Worm (Caenorhabditis elegans) whole organism, L4 larva: ENCODE data around the gene fipr-16.

Source experiments
- dpl-1 ChIP-seq: fragments of 150-350 bp; optimal IDR thresholded peaks from 2 replicates; lab custom pipeline; 2014; ENCODE audit warnings: missing biosample characterization, missing genetic modification reagents, missing genetic modification characterization
- lin-29 ChIP-seq: fragments of 200-800 bp; sonication (Bioruptor generic); IDR thresholded peaks from 2 replicates; pipeline ENCODE4 v1.3.6; 2022; ENCODE audit warnings: missing genetic modification reagents, missing genetic modification characterization, missing compliant biosample characterization
- mep-1 ChIP-seq: fragments of 150-350 bp; sonication (generic microtip); optimal IDR thresholded peaks from 3 replicates; lab custom pipeline; 2014; ENCODE audit warnings: missing biosample characterization, missing genetic modification characterization
- mxl-2 ChIP-seq: fragments of 200-800 bp; sonication (Bioruptor generic); conservative IDR thresholded peaks from 2 replicates; pipeline ENCODE4 v1.3.6; 2022; ENCODE audit warnings: missing genetic modification reagents, missing genetic modification characterization, missing compliant biosample characterization
- nhr-10 ChIP-seq: fragments of 150-350 bp; optimal IDR thresholded peaks from 2 replicates; lab custom pipeline; 2014; ENCODE audit warnings: missing biosample characterization, missing genetic modification characterization
- nhr-237 ChIP-seq: sonication (generic microtip); optimal IDR thresholded peaks from 2 replicates; lab custom pipeline; 2017; ENCODE audit warnings: missing biosample characterization, missing genetic modification characterization
- nhr-28 ChIP-seq: fragments of 150-350 bp; optimal IDR thresholded peaks from 2 replicates; lab custom pipeline; 2014; ENCODE audit warnings: missing biosample characterization, missing genetic modification characterization
- unc-62 ChIP-seq, 3 experiments: fragments of 150-350 bp in 1 of 3; sonication (generic microtip); optimal IDR thresholded peaks in 2 of 3; peaks in 1 of 3; 1 replicate in 1 of 3; 2 replicates in 2 of 3; lab custom pipeline; 2014 to 2017; ENCODE audit warnings: missing biosample characterization in 3 of 3, missing genetic modification characterization in 3 of 3, missing genetic modification reagents in 3 of 3, missing genotype in 1 of 3
- zip-2 ChIP-seq: fragments of 150-350 bp; optimal IDR thresholded peaks from 2 replicates; lab custom pipeline; 2014; ENCODE audit warnings: missing biosample characterization, missing genetic modification characterization
- ztf-11 ChIP-seq: fragments of 150-350 bp; optimal IDR thresholded peaks from 2 replicates; lab custom pipeline; 2014; ENCODE audit warnings: missing biosample characterization, missing genetic modification characterization

- TF ChIP-seq nhr-237 (tag; lab: Kevin White, UChicago) (no peak), mxl-2 (GFP tag; lab: Robert Waterston, UW) (no peak), lin-29 (no peak), zip-2 (tag; lab: Kevin White, UChicago) (no peak), ztf-11 (tag; lab: Kevin White, UChicago) (no peak), nhr-28 (tag; lab: Kevin White, UChicago) (no peak), unc-62 (GFP tag; optimal IDR thresholded peaks at IDR 0.05 in 1 of 2; lab: Kevin White, UChicago) (peak in 1 of 2 experiments; percentile 83), unc-62 (tag; optimal IDR thresholded peaks at IDR 0.05; lab: Kevin White, UChicago) (no peak), nhr-10 (no peak), mep-1 (tag; lab: Kevin White, UChicago) (no peak), dpl-1 (GFP tag; lab: Kevin White, UChicago) (no peak)
Observed at ce11 chrIII:8578381-8578780, 12.4 kb downstream of the fipr-16 start.
